Worm (Caenorhabditis elegans) whole organism, early embryonic: ENCODE measurements around the gene add-1.

ENCODE experiments used
- B0310.2 ChIP-seq: sonication (generic microtip); optimal IDR thresholded peaks from 2 replicates; lab custom pipeline; 2016; ENCODE audit warnings: mild to moderate bottlenecking, missing genetic modification characterization, missing compliant biosample characterization
- F13C5.2 ChIP-seq: sonication (generic microtip); optimal IDR thresholded peaks from 2 replicates; lab custom pipeline; 2017; ENCODE audit warnings: mild to moderate bottlenecking, missing genetic modification characterization, inconsistent platforms, missing compliant biosample characterization
- aly-1 ChIP-seq: sonication (generic microtip); optimal IDR thresholded peaks from 2 replicates; lab custom pipeline; 2016; ENCODE audit warnings: missing genetic modification characterization, missing compliant biosample characterization
- ama-1 ChIP-seq: fragments of 150-350 bp; optimal IDR thresholded peaks from 2 replicates; lab custom pipeline; 2014
- ceh-13 ChIP-seq: fragments of 200-800 bp; sonication (Bioruptor generic); optimal IDR thresholded peaks from 2 replicates; lab custom pipeline; 2018; ENCODE audit warnings: mild to moderate bottlenecking, missing genetic modification characterization, missing compliant biosample characterization
- ceh-36 ChIP-seq: sonication (generic microtip); optimal IDR thresholded peaks from 2 replicates; lab custom pipeline; 2016; ENCODE audit warnings: missing genetic modification characterization, inconsistent platforms, missing compliant biosample characterization
- ets-7 ChIP-seq: sonication (generic microtip); optimal IDR thresholded peaks from 2 replicates; lab custom pipeline; 2016; ENCODE audit warnings: missing genotype, missing genetic modification characterization, missing compliant biosample characterization
- flt-1 ChIP-seq: fragments of 200-800 bp; sonication (Bioruptor generic); IDR thresholded peaks from 2 replicates; pipeline ENCODE4 v1.3.6; 2022; ENCODE audit warnings: missing genetic modification characterization, missing compliant biosample characterization
- hmbx-1 ChIP-seq: sonication (generic microtip); optimal IDR thresholded peaks from 2 replicates; lab custom pipeline; 2016; ENCODE audit warnings: mild to moderate bottlenecking, missing genetic modification characterization, missing compliant biosample characterization
- hmg-4 ChIP-seq: fragments of 200-800 bp; sonication (Bioruptor generic); optimal IDR thresholded peaks from 2 replicates; lab custom pipeline; 2018; ENCODE audit warnings: mild to moderate bottlenecking, missing genetic modification characterization, missing compliant biosample characterization
- hnd-1 ChIP-seq: sonication (generic microtip); optimal IDR thresholded peaks from 2 replicates; lab custom pipeline; 2016; ENCODE audit warnings: missing genetic modification characterization, missing compliant biosample characterization
- pes-1 ChIP-seq: fragments of 200-800 bp; sonication (Bioruptor generic); IDR thresholded peaks from 2 replicates; pipeline ENCODE4 v1.3.6; 2022; ENCODE audit warnings: missing genetic modification reagents, missing genetic modification characterization, missing compliant biosample characterization
- scrt-1 ChIP-seq: fragments of 200-800 bp; sonication (Bioruptor generic); IDR thresholded peaks from 2 replicates; pipeline ENCODE4 v1.3.6; 2022; ENCODE audit warnings: missing genetic modification characterization, missing compliant biosample characterization
- sea-1 ChIP-seq: fragments of 200-800 bp; sonication (Bioruptor generic); conservative IDR thresholded peaks from 2 replicates; pipeline ENCODE4 v1.3.6; 2022; ENCODE audit warnings: missing genetic modification characterization, missing compliant biosample characterization
- tbx-11 ChIP-seq: fragments of 200-800 bp; sonication (Bioruptor generic); IDR thresholded peaks from 2 replicates; pipeline ENCODE4 v1.3.6; 2022; ENCODE audit warnings: missing genetic modification characterization, missing compliant biosample characterization
- tbx-37 ChIP-seq: fragments of 200-800 bp; sonication (Bioruptor generic); conservative IDR thresholded peaks from 2 replicates; pipeline ENCODE4 v1.3.6; 2022; ENCODE audit warnings: missing genetic modification reagents, missing genetic modification characterization, missing compliant biosample characterization
- tra-4 ChIP-seq: sonication (generic microtip); optimal IDR thresholded peaks from 2 replicates; lab custom pipeline; 2017; ENCODE audit warnings: missing genetic modification characterization, missing compliant biosample characterization

Gene add-1

DNA sequence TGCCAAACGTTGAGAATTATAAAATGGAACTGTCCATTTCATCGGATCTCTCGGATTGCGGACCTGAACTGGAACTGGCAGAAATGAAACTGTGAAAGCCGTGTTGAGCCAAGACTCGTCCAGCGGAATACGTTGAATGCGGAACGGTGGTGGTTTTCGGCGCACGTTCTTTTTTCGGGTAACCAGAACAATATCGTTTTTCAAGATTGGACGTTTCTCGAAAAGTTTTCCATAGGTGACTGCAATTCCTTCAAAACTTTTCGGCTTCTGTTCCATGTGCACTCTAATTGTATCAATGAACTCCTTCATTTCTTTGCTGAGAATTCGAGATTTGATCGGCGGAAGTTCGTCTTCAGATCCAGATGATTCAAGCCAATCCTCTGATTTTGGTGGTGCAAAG, 15.1 kb downstream of the add-1 start:
- TF ChIP-seq ceh-36 (tag; lab: Kevin White, UChicago) (no peak), pes-1 (GFP tag; lab: Robert Waterston, UW) (no peak), B0310.2 (no peak), hnd-1 (tag; lab: Kevin White, UChicago) (no peak), flt-1 (GFP tag; lab: Robert Waterston, UW) (no peak), ets-7 (tag; lab: Kevin White, UChicago) (no peak), hmg-4 (GFP tag; lab: Kevin White, UChicago) (no peak), scrt-1 (GFP tag; lab: Robert Waterston, UW) (no peak), ama-1 (lab: Kevin White, UChicago) (no peak), tra-4 (tag; lab: Kevin White, UChicago) (no peak), hmbx-1 (no peak), aly-1 (no peak), sea-1 (GFP tag; lab: Robert Waterston, UW) (no peak), tbx-37 (GFP tag; lab: Robert Waterston, UW) (no peak), ceh-13 (GFP tag; lab: Kevin White, UChicago) (no peak), tbx-11 (GFP tag; lab: Robert Waterston, UW) (no peak), F13C5.2 (tag; lab: Kevin White, UChicago) (no peak)

DNA sequence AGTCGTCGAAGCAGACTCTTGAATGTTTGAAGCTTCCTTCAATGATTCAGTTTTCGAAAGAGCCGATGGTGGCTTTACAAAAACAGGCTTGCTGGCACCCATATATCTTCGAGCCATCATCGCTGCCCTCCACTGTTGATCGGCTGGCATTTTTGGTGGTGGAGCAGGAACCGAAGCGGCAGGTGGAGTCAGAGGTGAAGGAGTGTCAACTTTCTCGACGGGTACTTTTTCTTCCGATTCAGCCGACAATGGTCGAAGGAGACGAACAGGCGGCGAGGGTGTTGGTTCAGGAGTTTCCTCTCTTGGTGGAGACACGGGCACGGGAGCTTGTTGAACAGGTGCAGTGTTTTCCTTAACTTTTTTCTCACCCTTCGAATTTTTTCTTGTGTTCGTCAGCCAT, 17.5 kb downstream of the add-1 start:
- TF ChIP-seq pes-1 (GFP tag; lab: Robert Waterston, UW) (no peak), aly-1 (no peak), hnd-1 (tag; lab: Kevin White, UChicago) (no peak), sea-1 (GFP tag; lab: Robert Waterston, UW) (no peak), ceh-13 (GFP tag; lab: Kevin White, UChicago) (no peak), tbx-11 (GFP tag; lab: Robert Waterston, UW) (no peak), ceh-36 (tag; lab: Kevin White, UChicago) (no peak), hmg-4 (GFP tag; lab: Kevin White, UChicago) (no peak)

DNA sequence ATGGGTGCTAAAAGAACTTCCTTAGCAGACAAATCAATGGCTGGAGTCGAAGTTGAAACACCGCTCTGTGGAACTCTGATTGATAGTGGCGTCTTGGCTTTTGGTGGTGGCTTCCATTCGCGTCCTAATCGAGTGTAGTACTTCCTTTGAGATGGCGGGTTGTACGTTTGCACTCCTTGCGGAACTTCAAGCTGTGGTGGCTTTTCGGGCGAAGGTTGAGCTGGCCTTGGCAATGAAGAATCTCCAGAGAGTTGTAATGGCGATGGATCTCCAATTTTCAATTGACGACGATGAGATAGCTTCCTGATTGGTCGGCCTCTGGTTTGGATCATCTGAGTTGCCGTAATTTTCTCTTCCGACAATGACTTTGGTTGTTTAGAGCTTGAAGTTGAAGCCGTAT, 19.2 kb downstream of the add-1 start:
- TF ChIP-seq ceh-36 (tag; lab: Kevin White, UChicago): no peak
- TF ChIP-seq ama-1 (lab: Kevin White, UChicago): no peak
- no peak for TF ChIP-seq pes-1 (GFP tag; lab: Robert Waterston, UW)
- no peak for TF ChIP-seq flt-1 (GFP tag; lab: Robert Waterston, UW)
- TF ChIP-seq aly-1: no peak
- TF ChIP-seq hmbx-1: no peak
- TF ChIP-seq tbx-37 (GFP tag; lab: Robert Waterston, UW): no peak
- no peak for TF ChIP-seq B0310.2

DNA sequence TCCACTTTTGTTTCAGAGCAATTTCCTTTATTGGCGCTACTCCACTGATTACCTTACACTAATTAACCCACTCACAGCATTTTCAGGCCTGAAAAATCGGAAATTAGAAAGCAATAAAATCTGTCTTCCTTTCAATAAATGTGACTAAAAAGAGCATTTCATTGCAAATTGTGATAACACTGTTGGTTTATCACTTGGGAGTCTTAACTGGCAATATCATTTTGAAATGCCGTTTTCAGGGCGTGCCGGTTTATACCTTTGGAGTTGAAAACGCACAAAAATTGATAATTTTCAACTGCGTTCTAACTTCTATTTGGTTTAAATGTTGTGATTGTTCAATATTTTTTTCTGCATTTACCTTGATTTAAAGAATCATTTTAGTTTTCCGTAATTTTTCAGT, 37.6 kb downstream of the add-1 start, which contains the start of gene R08E3.1:
R08E3.1 (plus strand) TSS at position 386 of the 400 bp plus-strand sequence.
- no peak for TF ChIP-seq tra-4 (tag; lab: Kevin White, UChicago)
- no peak for TF ChIP-seq hmbx-1

DNA sequence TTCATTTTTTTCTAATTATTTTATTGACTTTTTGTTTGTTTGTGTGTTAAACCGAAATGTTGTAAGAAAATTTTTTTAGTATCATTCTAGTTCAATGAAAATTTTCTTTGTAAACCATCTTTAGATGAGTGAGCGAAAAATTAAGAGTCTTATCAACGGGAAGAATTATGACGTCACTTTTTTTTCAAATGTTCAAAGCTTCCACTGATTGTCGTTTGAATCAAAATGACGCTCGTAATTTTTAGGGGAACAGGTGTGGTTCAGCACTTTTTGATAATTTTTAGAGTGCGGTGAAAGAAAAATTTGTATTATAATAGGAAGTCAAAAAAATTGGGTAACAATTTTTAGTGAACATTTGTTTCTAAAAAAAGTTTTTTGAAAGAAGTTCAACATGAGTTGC, 38.2 kb downstream of the add-1 start:
- TF ChIP-seq tbx-11 (GFP tag; lab: Robert Waterston, UW) (no peak), sea-1 (GFP tag; lab: Robert Waterston, UW) (no peak), tbx-37 (GFP tag; lab: Robert Waterston, UW) (no peak), B0310.2 (no peak), aly-1 (no peak), ceh-13 (GFP tag; lab: Kevin White, UChicago) (no peak), flt-1 (GFP tag; lab: Robert Waterston, UW) (no peak), tra-4 (tag; lab: Kevin White, UChicago) (no peak), ets-7 (tag; lab: Kevin White, UChicago) (no peak), hnd-1 (tag; lab: Kevin White, UChicago) (no peak), ama-1 (lab: Kevin White, UChicago) (no peak), scrt-1 (GFP tag; lab: Robert Waterston, UW) (no peak), hmbx-1 (no peak), ceh-36 (tag; lab: Kevin White, UChicago) (no peak)

DNA sequence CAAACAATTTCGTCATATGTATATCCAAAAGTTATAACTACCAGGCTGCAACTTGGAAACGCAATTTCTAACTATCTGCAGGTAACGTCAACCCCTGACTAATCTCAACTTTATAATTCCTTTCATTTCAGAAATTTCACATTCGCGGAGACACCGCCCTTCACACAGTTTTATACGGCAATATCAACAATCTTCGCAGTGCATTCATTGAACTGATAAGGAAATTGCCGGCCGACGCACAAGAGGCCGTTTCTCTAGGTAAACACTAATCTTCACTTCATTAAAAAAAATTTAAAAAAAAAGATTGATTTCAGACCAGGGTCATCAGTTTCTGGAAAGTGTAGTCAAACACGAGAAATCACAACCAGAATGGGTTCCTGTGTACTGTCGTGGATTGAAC, 41.0 kb downstream of the add-1 start:
- TF ChIP-seq F13C5.2 (tag; lab: Kevin White, UChicago): no peak
- no peak for TF ChIP-seq hmg-4 (GFP tag; lab: Kevin White, UChicago)
- no peak for TF ChIP-seq hmbx-1

DNA sequence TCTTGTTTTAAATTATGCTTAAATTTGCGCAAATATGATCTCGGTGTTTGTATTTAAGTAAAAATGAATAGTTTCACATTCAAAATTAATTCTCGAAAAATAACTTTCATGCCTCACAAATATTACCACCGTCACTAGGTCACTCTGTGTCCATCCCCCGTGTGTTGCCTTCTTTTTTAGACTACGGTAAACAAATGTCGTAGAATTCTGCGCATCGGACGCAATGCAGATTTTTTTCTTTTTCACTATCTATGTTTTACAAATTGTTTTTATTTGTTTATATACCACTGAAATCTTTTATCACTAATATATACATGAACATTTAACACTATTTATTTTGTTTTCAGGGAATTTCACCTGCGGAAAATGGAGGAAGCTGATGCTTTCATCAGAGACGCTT, 41.6 kb downstream of the add-1 start, which contains the start of gene R08E3.3:
R08E3.3 (plus strand) TSS at position 342 of the 400 bp plus-strand sequence.
- no peak for TF ChIP-seq aly-1
- TF ChIP-seq tra-4 (tag; lab: Kevin White, UChicago): no peak
- TF ChIP-seq tbx-37 (GFP tag; lab: Robert Waterston, UW): no peak
- no peak for TF ChIP-seq B0310.2
- TF ChIP-seq hnd-1 (tag; lab: Kevin White, UChicago): no peak
- no peak for TF ChIP-seq tbx-11 (GFP tag; lab: Robert Waterston, UW)

DNA sequence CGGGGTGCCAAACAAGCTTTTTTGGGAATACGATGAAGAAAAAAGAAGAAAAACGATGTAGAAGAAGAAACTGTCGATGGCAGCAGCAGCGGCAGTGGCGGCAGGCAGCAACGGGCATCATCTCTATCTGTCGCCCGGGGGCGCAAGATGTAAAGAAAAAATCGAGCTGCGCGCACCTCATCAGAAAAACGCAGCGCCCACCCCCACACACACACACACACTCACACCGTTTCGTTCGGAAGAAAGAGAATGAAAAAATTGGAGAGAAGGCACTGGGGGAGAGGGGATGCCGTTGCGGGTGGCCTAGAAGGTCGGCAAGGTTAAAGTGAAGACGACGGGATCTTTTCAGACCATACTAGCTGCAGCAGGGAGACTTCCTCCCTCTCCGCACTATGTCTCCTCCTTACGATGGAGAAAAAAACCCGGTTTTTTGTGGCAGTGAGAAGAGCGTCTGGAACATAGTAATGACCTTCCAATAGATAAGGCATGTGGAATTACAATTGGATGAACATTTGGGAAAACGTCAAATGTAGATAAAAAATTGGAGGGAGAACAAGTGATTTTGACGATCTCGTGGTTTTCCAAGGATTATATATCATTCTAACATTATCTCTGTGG, 46.6 kb downstream of the add-1 start:
- TF ChIP-seq tbx-11 (GFP tag; lab: Robert Waterston, UW) (no peak), aly-1 (peak; percentile 71)
